Worm (Caenorhabditis elegans) whole organism, L1 larva: ENCODE measurements around the gene T27A10.2.

ENCODE experiments used
- ceh-90 ChIP-seq: sonication (generic microtip); optimal IDR thresholded peaks from 2 replicates; lab custom pipeline; 2016; ENCODE audit warnings: missing genetic modification characterization, missing compliant biosample characterization
- egl-27 ChIP-seq, 2 experiments: fragments of 150-350 bp in 1 of 2; sonication (generic microtip); optimal IDR thresholded peaks; 3 replicates each; lab custom pipeline; 2017 to 2018; ENCODE audit warnings: missing biosample characterization in 2 of 2, missing genetic modification characterization in 2 of 2, missing genetic modification reagents in 2 of 2
- fkh-10 ChIP-seq: sonication (generic microtip); optimal IDR thresholded peaks from 2 replicates; lab custom pipeline; 2017; ENCODE audit warnings: missing biosample characterization, missing genetic modification reagents, missing genetic modification characterization
- fos-1 ChIP-seq: fragments of 150-350 bp; optimal IDR thresholded peaks from 2 replicates; lab custom pipeline; 2014; ENCODE audit warnings: missing biosample characterization, missing genetic modification characterization
- mep-1 ChIP-seq: fragments of 150-350 bp; optimal IDR thresholded peaks from 2 replicates; lab custom pipeline; 2014; ENCODE audit warnings: missing biosample characterization, missing genetic modification characterization
- nhr-12 ChIP-seq: sonication (generic microtip); optimal IDR thresholded peaks from 2 replicates; lab custom pipeline; 2017; ENCODE audit warnings: missing biosample characterization, missing genetic modification characterization
- sptf-1 ChIP-seq: fragments of 150-350 bp; optimal IDR thresholded peaks from 2 replicates; lab custom pipeline; 2014; ENCODE audit warnings: missing biosample characterization, missing genetic modification characterization

ce11 chrX:3566856-3567255 lies 18.9 kb upstream of the T27A10.2 start:
- TF ChIP-seq ceh-90 (tag; lab: Kevin White, UChicago), result no peak
- TF ChIP-seq egl-27 (tag; optimal IDR thresholded peaks at IDR 0.05; lab: Kevin White, UChicago), result no peak
- TF ChIP-seq sptf-1 (tag; lab: Kevin White, UChicago), result no peak
- no peak for TF ChIP-seq nhr-12 (tag; lab: Kevin White, UChicago)
- no peak for TF ChIP-seq fos-1
- TF ChIP-seq mep-1 (tag; lab: Kevin White, UChicago), result no peak
- TF ChIP-seq fkh-10, result no peak
